Worm (Caenorhabditis elegans): ENCODE results near the gene F08D12.12.

F08D12.12 gene

ce11 chrII:2762108-2762507, 24.8 kb downstream of the F08D12.12 start, which contains the start of gene fbxb-106:
Gene fbxb-106 (plus strand): TSS chrII:2762408.
- TF ChIP-seq him-1 (tag; optimal IDR thresholded peaks at IDR 0.05) (no peak), pbrm-1 (GFP tag; IDR thresholded peaks at IDR 0.05) (no peak), hmg-1.2 (GFP tag; IDR thresholded peaks at IDR 0.05) (no peak), T26A5.8 (tag; optimal IDR thresholded peaks at IDR 0.05) (no peak), F10E7.11 (tag; optimal IDR thresholded peaks at IDR 0.05) (no peak), lsy-27 (tag; optimal IDR thresholded peaks at IDR 0.05; ENCODE audit: borderline replicate concordance, insufficient read depth) (no peak), zim-3 (tag; optimal IDR thresholded peaks at IDR 0.05) (no peak), F57C9.4 (tag; optimal IDR thresholded peaks at IDR 0.05) (no peak), dpff-1 (tag; optimal IDR thresholded peaks at IDR 0.05) (no peak), dpl-1 (GFP tag; optimal IDR thresholded peaks at IDR 0.05) (no peak), madf-3 (GFP tag; IDR thresholded peaks at IDR 0.05) (no peak), rpc-1 (optimal IDR thresholded peaks at IDR 0.05) (no peak), rpc-1 (tag; optimal IDR thresholded peaks at IDR 0.05) (no peak), xnd-1 (tag; optimal IDR thresholded peaks at IDR 0.05) (no peak)

- TF ChIP-seq nfyb-1 (GFP tag; IDR thresholded peaks at IDR 0.05): no peak
- no peak for TF ChIP-seq F37B4.10 (GFP tag; IDR thresholded peaks at IDR 0.05)
- no peak for TF ChIP-seq ets-4 (GFP tag; optimal IDR thresholded peaks at IDR 0.05)
- no peak for TF ChIP-seq tbx-9 (tag; optimal IDR thresholded peaks at IDR 0.05; ENCODE audit: borderline replicate concordance)
- no peak for TF ChIP-seq let-526 (GFP tag; IDR thresholded peaks at IDR 0.05)
Measured at ce11 chrII:2758476-2758875, 28.4 kb downstream of the F08D12.12 start, which contains the start of gene fbxb-107. Gene fbxb-107 (plus strand): TSS chrII:2758772.

ce11 chrII:2757954-2758353, 28.9 kb downstream of the F08D12.12 start, which contains the start of gene F29A7.8:
Gene F29A7.8 (minus strand): TSS chrII:2758054.
- TF ChIP-seq ets-4 (GFP tag; optimal IDR thresholded peaks at IDR 0.05) (no peak), die-1 (tag; optimal IDR thresholded peaks at IDR 0.05) (no peak), F39B2.1 (GFP tag; IDR thresholded peaks at IDR 0.05) (no peak), nhr-80 (tag; optimal IDR thresholded peaks at IDR 0.05) (no peak), madf-3 (GFP tag; IDR thresholded peaks at IDR 0.05) (no peak), Y79H2A.3 (GFP tag; conservative IDR thresholded peaks at IDR 0.05) (no peak), aptf-3 (GFP tag; IDR thresholded peaks at IDR 0.05) (no peak), xnd-1 (tag; optimal IDR thresholded peaks at IDR 0.05) (no peak), snpc-1.1 (tag; optimal IDR thresholded peaks at IDR 0.05; ENCODE audit: insufficient read depth) (no peak)

- TF ChIP-seq Y56A3A.18 (GFP tag; IDR thresholded peaks at IDR 0.05): no peak
- TF ChIP-seq snpc-1.3 (tag; optimal IDR thresholded peaks at IDR 0.05; ENCODE audit: insufficient read depth): no peak
- TF ChIP-seq nfyb-1 (GFP tag; IDR thresholded peaks at IDR 0.05): no peak
- no peak for TF ChIP-seq hmg-20 (GFP tag; IDR thresholded peaks at IDR 0.05)
- TF ChIP-seq B0261.1 (tag; optimal IDR thresholded peaks at IDR 0.05): no peak
- TF ChIP-seq F23B12.7 (tag; optimal IDR thresholded peaks at IDR 0.05; ENCODE audit: insufficient read depth): no peak
- TF ChIP-seq egrh-3 (GFP tag; IDR thresholded peaks at IDR 0.05): no peak
- no peak for TF ChIP-seq ceh-40 (GFP tag; IDR thresholded peaks at IDR 0.05)
- no peak for TF ChIP-seq hrde-1 (tag; optimal IDR thresholded peaks at IDR 0.05; ENCODE audit: borderline replicate concordance)
- TF ChIP-seq madf-3 (GFP tag; IDR thresholded peaks at IDR 0.05): no peak
- TF ChIP-seq Y95B8A.8 (GFP tag; IDR thresholded peaks at IDR 0.05): no peak
- TF ChIP-seq sptf-2 (GFP tag; optimal IDR thresholded peaks at IDR 0.05): no peak
- no peak for TF ChIP-seq madf-8 (GFP tag; conservative IDR thresholded peaks at IDR 0.05)
- no peak for TF ChIP-seq tbx-9 (tag; optimal IDR thresholded peaks at IDR 0.05; ENCODE audit: borderline replicate concordance)
- no peak for TF ChIP-seq F57A8.1 (GFP tag; optimal IDR thresholded peaks at IDR 0.05)
- no peak for TF ChIP-seq Y79H2A.3 (GFP tag; conservative IDR thresholded peaks at IDR 0.05)
- TF ChIP-seq xnd-1 (tag; optimal IDR thresholded peaks at IDR 0.05): no peak
- TF ChIP-seq mcd-1 (GFP tag; IDR thresholded peaks at IDR 0.05): no peak
- no peak for TF ChIP-seq somi-1 (GFP tag; optimal IDR thresholded peaks at IDR 0.05)
Measured at ce11 chrII:2756351-2756750, 30.5 kb downstream of the F08D12.12 start.

Data from whole organism, young adult.